Worm (Caenorhabditis elegans): Measurements from ENCODE around the gene smf-2.

DNA sequence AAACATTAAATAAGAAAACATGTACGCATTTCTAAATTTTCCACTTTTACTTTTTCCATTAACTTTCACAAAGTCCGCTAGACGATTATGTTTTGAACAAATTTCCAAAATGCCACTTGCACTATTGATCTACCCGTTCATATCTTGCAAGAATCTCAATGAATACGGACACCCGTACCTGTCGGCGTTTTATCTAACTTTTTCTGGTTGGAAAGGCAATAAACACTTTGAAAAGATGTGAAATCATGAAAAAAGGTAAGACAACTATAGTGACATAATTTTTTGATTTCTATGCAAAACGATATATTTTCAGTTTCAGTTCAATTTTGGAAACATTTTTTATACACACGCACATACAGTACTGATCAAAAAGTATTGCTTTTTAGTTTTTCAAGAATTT, 46.8 kb downstream of the smf-2 start:
- TF ChIP-seq nhr-76 (tag; optimal IDR thresholded peaks at IDR 0.05) (no peak), ztf-11 (tag; optimal IDR thresholded peaks at IDR 0.05) (no peak), mml-1 (tag; optimal IDR thresholded peaks at IDR 0.05) (no peak), nhr-28 (tag; optimal IDR thresholded peaks at IDR 0.05) (no peak), nhr-25 (tag; optimal IDR thresholded peaks at IDR 0.05) (no peak), fkh-10 (GFP tag; optimal IDR thresholded peaks at IDR 0.05) (no peak), mdl-1 (tag; optimal IDR thresholded peaks at IDR 0.05) (no peak), unc-62 (GFP tag; optimal IDR thresholded peaks at IDR 0.05) (no peak)
